Fruit fly (Drosophila melanogaster) whole organism, embryonic: Measurements from ENCODE around the gene CG31183.
A peak's percentile ranks its signal among the peaks of the same experiment; 100 is the strongest.

Source experiments
- Antp ChIP-seq: fragments of 200-800 bp; sonication (Bioruptor generic); optimal IDR thresholded peaks from 3 replicates; lab custom pipeline; 2016; ENCODE audit warnings: missing biosample characterization, missing genetic modification characterization
- CG10147 ChIP-seq: fragments of 200-800 bp; sonication (Bioruptor generic); optimal IDR thresholded peaks from 2 replicates; lab custom pipeline; 2019; ENCODE audit warnings: missing biosample characterization, mild to moderate bottlenecking, missing genetic modification characterization, moderate library complexity
- CG10209 ChIP-seq: fragments of 200-800 bp; sonication (Bioruptor generic); optimal IDR thresholded peaks from 3 replicates; lab custom pipeline; 2017; ENCODE audit warnings: missing biosample characterization, mild to moderate bottlenecking, missing genetic modification characterization, missing genetic modification reagents
- CG10274 ChIP-seq: fragments of 200-800 bp; sonication (Bioruptor generic); optimal IDR thresholded peaks from 3 replicates; lab custom pipeline; 2017; ENCODE audit warnings: missing biosample characterization, mild to moderate bottlenecking, missing genetic modification characterization
- CG11456 ChIP-seq: fragments of 200-800 bp; sonication (Bioruptor generic); IDR thresholded peaks from 3 replicates; pipeline ENCODE4 v1.3.6; 2022; ENCODE audit warnings: missing biosample characterization, missing genetic modification characterization
- CG12744 ChIP-seq: fragments of 200-800 bp; sonication (Bioruptor generic); optimal IDR thresholded peaks from 2 replicates; lab custom pipeline; 2016; ENCODE audit warnings: missing biosample characterization, missing genetic modification characterization
- CG13296 ChIP-seq: fragments of 200-800 bp; sonication (Bioruptor generic); optimal IDR thresholded peaks from 3 replicates; lab custom pipeline; 2018; ENCODE audit warnings: missing biosample characterization, mild to moderate bottlenecking, missing genetic modification characterization
- CG16813 ChIP-seq: fragments of 200-800 bp; sonication (Bioruptor generic); IDR thresholded peaks from 3 replicates; pipeline ENCODE4 v1.3.6; 2022; ENCODE audit warnings: missing biosample characterization, missing genetic modification characterization; ENCODE audit not compliant: partially characterized antibody
- CG18262 ChIP-seq: fragments of 200-800 bp; optimal IDR thresholded peaks from 3 replicates; lab custom pipeline; 2019; ENCODE audit warnings: missing biosample characterization, mild to moderate bottlenecking, missing genetic modification characterization, moderate library complexity
- CG18599 ChIP-seq: fragments of 200-800 bp; sonication (Bioruptor generic); optimal IDR thresholded peaks from 3 replicates; lab custom pipeline; 2017; ENCODE audit warnings: missing biosample characterization, missing genetic modification characterization, mild to moderate bottlenecking, moderate library complexity, missing genetic modification reagents
- CG2712 ChIP-seq: fragments of 200-800 bp; optimal IDR thresholded peaks from 3 replicates; lab custom pipeline; 2019; ENCODE audit warnings: missing biosample characterization, mild to moderate bottlenecking, missing genetic modification characterization, moderate library complexity
- CG32532 ChIP-seq: fragments of 200-800 bp; sonication (Bioruptor generic); IDR thresholded peaks from 2 replicates; pipeline ENCODE4 v1.3.6; 2022; ENCODE audit warnings: missing biosample characterization, missing genetic modification characterization
- CG42726 ChIP-seq: fragments of 200-800 bp; sonication (Bioruptor generic); IDR thresholded peaks from 2 replicates; pipeline ENCODE4 v1.3.6; 2022; ENCODE audit warnings: missing biosample characterization, missing genetic modification characterization; ENCODE audit not compliant: partially characterized antibody
- CG6689 ChIP-seq: fragments of 200-800 bp; sonication (Bioruptor generic); IDR thresholded peaks from 2 replicates; pipeline ENCODE4 v1.3.6; 2022; ENCODE audit warnings: missing biosample characterization, missing genetic modification characterization
- CG6765 ChIP-seq: fragments of 200-800 bp; sonication (Bioruptor generic); optimal IDR thresholded peaks from 3 replicates; lab custom pipeline; 2017; ENCODE audit warnings: missing biosample characterization, mild to moderate bottlenecking, missing genetic modification characterization
- CG7271 ChIP-seq: fragments of 200-800 bp; sonication (Bioruptor generic); optimal IDR thresholded peaks from 2 replicates; lab custom pipeline; 2018; ENCODE audit warnings: missing biosample characterization, mild to moderate bottlenecking, missing genetic modification characterization, moderate library complexity
- CG7839 ChIP-seq: fragments of 200-800 bp; sonication (Bioruptor generic); optimal IDR thresholded peaks from 3 replicates; lab custom pipeline; 2018; ENCODE audit warnings: missing biosample characterization, mild to moderate bottlenecking, missing genetic modification characterization, moderate library complexity
- CG9437 ChIP-seq: fragments of 200-800 bp; sonication (Bioruptor generic); optimal IDR thresholded peaks from 2 replicates; lab custom pipeline; 2018; ENCODE audit warnings: missing biosample characterization, mild to moderate bottlenecking, missing genetic modification characterization
- Fer2 ChIP-seq: fragments of 200-800 bp; sonication (Bioruptor generic); optimal IDR thresholded peaks from 2 replicates; lab custom pipeline; 2018; ENCODE audit warnings: missing biosample characterization, mild to moderate bottlenecking, missing genetic modification characterization, moderate library complexity
- H15 ChIP-seq: fragments of 200-800 bp; sonication (Bioruptor generic); IDR thresholded peaks from 3 replicates; pipeline ENCODE4 v1.3.6; 2022; ENCODE audit warnings: missing biosample characterization, missing genetic modification characterization
- HLH3B ChIP-seq: fragments of 200-800 bp; sonication (Bioruptor generic); IDR thresholded peaks from 2 replicates; pipeline ENCODE4 v1.3.6; 2022; ENCODE audit warnings: missing biosample characterization, missing genetic modification characterization
- Hmr ChIP-seq: fragments of 200-800 bp; sonication (Bioruptor generic); optimal IDR thresholded peaks from 3 replicates; lab custom pipeline; 2017; ENCODE audit warnings: mild to moderate bottlenecking, missing biosample characterization, missing genetic modification reagents, missing genetic modification characterization
- Meics ChIP-seq: fragments of 200-800 bp; sonication (Bioruptor generic); optimal IDR thresholded peaks from 2 replicates; lab custom pipeline; 2017; ENCODE audit warnings: missing biosample characterization, mild to moderate bottlenecking, missing genetic modification characterization
- NfI ChIP-seq: fragments of 200-800 bp; sonication (Bioruptor generic); optimal IDR thresholded peaks from 3 replicates; lab custom pipeline; 2018; ENCODE audit warnings: missing biosample characterization, mild to moderate bottlenecking, missing genetic modification characterization, moderate library complexity
- Pdp1 ChIP-seq, 2 experiments: fragments of 200-800 bp; sonication (Bioruptor generic); optimal IDR thresholded peaks; 3 replicates each; lab custom pipeline; 2016; ENCODE audit warnings: missing biosample characterization in 2 of 2, missing genetic modification characterization in 2 of 2, mild to moderate bottlenecking in 1 of 2, moderate library complexity in 1 of 2
- Ptx1 ChIP-seq: fragments of 200-800 bp; sonication (Bioruptor generic); IDR thresholded peaks from 2 replicates; pipeline ENCODE4 v1.3.6; 2022; ENCODE audit warnings: missing biosample characterization, missing genetic modification characterization
- ara ChIP-seq: fragments of 200-800 bp; sonication (Bioruptor generic); IDR thresholded peaks from 2 replicates; pipeline ENCODE4 v1.3.6; 2022; ENCODE audit warnings: missing biosample characterization, missing genetic modification characterization
- az2 ChIP-seq: fragments of 200-800 bp; sonication (Bioruptor generic); optimal IDR thresholded peaks from 3 replicates; lab custom pipeline; 2016; ENCODE audit warnings: missing biosample characterization, missing genetic modification characterization
- crc ChIP-seq: fragments of 200-800 bp; sonication (Bioruptor generic); optimal IDR thresholded peaks from 2 replicates; lab custom pipeline; 2016; ENCODE audit warnings: missing biosample characterization, missing genetic modification characterization
- cwo ChIP-seq: fragments of 200-800 bp; sonication (Bioruptor generic); optimal IDR thresholded peaks from 3 replicates; lab custom pipeline; 2017; ENCODE audit warnings: missing biosample characterization, missing genetic modification characterization, mild to moderate bottlenecking, moderate library complexity, missing genetic modification reagents
- ewg ChIP-seq: fragments of 200-800 bp; sonication (Bioruptor generic); optimal IDR thresholded peaks from 3 replicates; lab custom pipeline; 2017; ENCODE audit warnings: mild to moderate bottlenecking, missing biosample characterization, missing genetic modification reagents, missing genetic modification characterization
- fru ChIP-seq: fragments of >200 bp; optimal IDR thresholded peaks from 2 replicates; lab custom pipeline; 2017
- fu2 ChIP-seq: fragments of 200-800 bp; sonication (Bioruptor generic); optimal IDR thresholded peaks from 2 replicates; lab custom pipeline; 2016; ENCODE audit warnings: missing biosample characterization, missing genetic modification characterization
- gem ChIP-seq: fragments of 200-800 bp; sonication (Bioruptor generic); optimal IDR thresholded peaks from 2 replicates; lab custom pipeline; 2019; ENCODE audit warnings: missing biosample characterization, mild to moderate bottlenecking, missing genetic modification characterization, moderate library complexity
- grau ChIP-seq: fragments of 200-800 bp; optimal IDR thresholded peaks from 3 replicates; lab custom pipeline; 2019; ENCODE audit warnings: missing biosample characterization, mild to moderate bottlenecking, missing genetic modification characterization, moderate library complexity
- org-1 ChIP-seq: fragments of 200-800 bp; sonication (Bioruptor generic); optimal IDR thresholded peaks from 2 replicates; lab custom pipeline; 2017; ENCODE audit warnings: missing biosample characterization, missing genetic modification characterization
- pita ChIP-seq: fragments of 200-800 bp; sonication (Bioruptor generic); optimal IDR thresholded peaks from 2 replicates; lab custom pipeline; 2017; ENCODE audit warnings: missing biosample characterization, mild to moderate bottlenecking, missing genetic modification characterization
- schlank ChIP-seq: fragments of 200-800 bp; sonication (Bioruptor generic); optimal IDR thresholded peaks from 2 replicates; lab custom pipeline; 2018; ENCODE audit warnings: missing biosample characterization, mild to moderate bottlenecking, missing genetic modification characterization
- sd ChIP-seq: fragments of 200-800 bp; sonication (Bioruptor generic); optimal IDR thresholded peaks from 3 replicates; lab custom pipeline; 2018; ENCODE audit warnings: missing biosample characterization, mild to moderate bottlenecking, missing genetic modification characterization, moderate library complexity
- slbo ChIP-seq: fragments of 200-800 bp; sonication (Bioruptor generic); IDR thresholded peaks from 2 replicates; pipeline ENCODE4 v1.3.6; 2022; ENCODE audit warnings: missing biosample characterization, missing genetic modification characterization
- slp2 ChIP-seq: fragments of 200-800 bp; sonication (Bioruptor generic); optimal IDR thresholded peaks from 2 replicates; lab custom pipeline; 2016; ENCODE audit warnings: missing biosample characterization, missing genetic modification characterization

Gene CG31183

dm6 chr3R:15898302-15898701, 22.6 kb upstream of the CG31183 start (continued):
- TF ChIP-seq CG10209 (GFP tag; lab: Kevin White, UChicago) (no peak), CG13296 (no peak), fru (lab: Kevin White, UChicago) (no peak), HLH3B (GFP tag; lab: Robert Waterston, UW) (no peak), Hmr (GFP tag; lab: Kevin White, UChicago) (peak; percentile 39), grau (tag; lab: Kevin White, UChicago) (peak; percentile 33), CG6765 (GFP tag; lab: Kevin White, UChicago) (no peak), H15 (GFP tag; lab: Robert Waterston, UW) (no peak), az2 (GFP tag; lab: Kevin White, UChicago) (no peak), CG18599 (GFP tag; lab: Kevin White, UChicago) (peak; percentile 74), slp2 (no peak), CG6689 (no peak), gem (tag; lab: Kevin White, UChicago) (peak; percentile 21), Pdp1 (GFP tag; optimal IDR thresholded peaks at IDR 0.05; lab: Kevin White, UChicago) (peak in 1 of 2 experiments; percentile 16), Fer2 (no peak), fu2 (GFP tag; lab: Kevin White, UChicago) (no peak), CG9437 (GFP tag; lab: Kevin White, UChicago) (no peak), Meics (GFP tag; lab: Kevin White, UChicago) (peak; percentile 53), CG18262 (tag; lab: Kevin White, UChicago) (no peak), ewg (GFP tag; lab: Kevin White, UChicago) (no peak), schlank (no peak), CG7839 (tag; lab: Kevin White, UChicago) (peak; percentile 19), CG32532 (GFP tag; lab: Robert Waterston, UW) (no peak), CG12744 (GFP tag; lab: Kevin White, UChicago) (no peak), pita (GFP tag; lab: Kevin White, UChicago) (no peak), CG42726 (GFP tag; lab: Robert Waterston, UW) (no peak), Antp (GFP tag; lab: Kevin White, UChicago) (no peak), CG16813 (no peak), cwo (GFP tag; lab: Kevin White, UChicago) (peak; percentile 37), slbo (GFP tag; lab: Robert Waterston, UW) (no peak; the same call in 1 of the 2 replicates), ara (no peak), CG10147 (peak; percentile 34)
- TF ChIP-seq, all 482 proteins: peak for 19

- TF ChIP-seq Ptx1 (GFP tag; lab: Robert Waterston, UW) (no peak), CG2712 (tag; lab: Kevin White, UChicago) (no peak), sd (tag; lab: Kevin White, UChicago) (no peak), CG6689 (no peak), crc (GFP tag; lab: Kevin White, UChicago) (no peak), CG11456 (no peak), CG10274 (GFP tag; lab: Kevin White, UChicago) (no peak), CG7271 (tag; lab: Kevin White, UChicago) (no peak), NfI (no peak), CG7839 (tag; lab: Kevin White, UChicago) (no peak), org-1 (GFP tag; lab: Kevin White, UChicago) (no peak)
Observed at dm6 chr3R:15895978-15896377, 20.2 kb upstream of the CG31183 start, which contains the start of gene CG14877. TSS of gene CG14877 (minus strand) at chr3R:15896078.
